ENCODE assay signal across 2 fruit fly cellular contexts in the genomic region with DNA sequence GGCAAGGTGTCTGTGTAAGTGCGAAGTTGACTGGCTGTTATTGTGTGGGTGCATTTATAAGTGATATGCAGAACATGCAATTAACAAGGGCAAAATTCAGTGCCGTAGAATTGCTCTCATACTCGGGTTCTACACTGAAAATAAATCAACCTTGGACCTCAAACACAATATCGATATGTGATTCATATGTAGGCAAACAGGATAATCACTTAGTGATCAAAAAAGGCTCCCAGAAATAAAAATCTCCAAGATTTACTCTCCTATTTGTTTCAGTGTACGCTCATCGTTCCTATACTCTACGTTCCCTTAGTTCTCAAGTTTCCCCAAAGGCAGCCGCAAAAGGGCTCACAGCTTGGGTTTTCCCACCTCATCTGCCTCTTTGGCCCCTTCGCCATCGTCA.
TF ChIP-seq lines count a peak whose summit lies in the region.

No protein-coding gene starts in this region.

TF ChIP-seq in whole organism, embryonic, 481 proteins besides CTCF, POLR2A, EP300 and RAD21 (continued from another document):
- TF ChIP-seq ken (GFP tag; IDR thresholded peaks at IDR 0.05; lab: Robert Waterston, UW) (0 out of 3 replicates have a peak, but pooled peaks have one; percentile 49), CG32532 (GFP tag; IDR thresholded peaks at IDR 0.05; lab: Robert Waterston, UW) (peak; percentile 48; the same call in 1 of the 2 replicates), lmd (GFP tag; IDR thresholded peaks at IDR 0.05; lab: Robert Waterston, UW) (0 out of 2 replicates have a peak, but pooled peaks have one; percentile 23), repo (GFP tag; optimal IDR thresholded peaks at IDR 0.05; lab: Kevin White, UChicago) (no peak), CG7987 (GFP tag; optimal IDR thresholded peaks at IDR 0.05; lab: Kevin White, UChicago) (no peak), CG30403 (GFP tag; optimal IDR thresholded peaks at IDR 0.05; lab: Kevin White, UChicago) (peak; percentile 9), CG10366 (GFP tag; IDR thresholded peaks at IDR 0.05; lab: Robert Waterston, UW) (peak; percentile 25; the same call in 1 of the 2 replicates), chm (GFP tag; IDR thresholded peaks at IDR 0.05; lab: Robert Waterston, UW) (0 out of 2 replicates have a peak, but pooled peaks have one; percentile 26), CG9817 (tag; optimal IDR thresholded peaks at IDR 0.05; lab: Kevin White, UChicago) (no peak), Dip3 (GFP tag; optimal IDR thresholded peaks at IDR 0.05; lab: Kevin White, UChicago) (no peak), Sox102F (GFP tag; optimal IDR thresholded peaks at IDR 0.05; lab: Kevin White, UChicago) (peak; percentile 14), bsh (GFP tag; optimal IDR thresholded peaks at IDR 0.05; lab: Kevin White, UChicago) (peak; percentile 4 to 30), btn (GFP tag; optimal IDR thresholded peaks at IDR 0.05; lab: Kevin White, UChicago) (no peak), Ada2b (GFP tag; IDR thresholded peaks at IDR 0.05; lab: Robert Waterston, UW) (peak; percentile 47; the same call in 1 of the 2 replicates), Xrp1 (GFP tag; IDR thresholded peaks at IDR 0.05; lab: Robert Waterston, UW) (peak; percentile 48; the same call in 1 of the 2 replicates), Aef1 (GFP tag; IDR thresholded peaks at IDR 0.05; lab: Robert Waterston, UW) (0 out of 3 replicates have a peak, but pooled peaks have one; percentile 21), prd (optimal IDR thresholded peaks at IDR 0.05; lab: Kevin White, UChicago) (no peak), prd (GFP tag; IDR thresholded peaks at IDR 0.05; lab: Robert Waterston, UW) (peak; percentile 40; the same call in 2 of the 3 replicates), Blimp-1 (GFP tag; optimal IDR thresholded peaks at IDR 0.05; lab: Kevin White, UChicago) (peak; percentile 10), ind (GFP tag; optimal IDR thresholded peaks at IDR 0.05; lab: Kevin White, UChicago) (no peak), CG17829 (tag; optimal IDR thresholded peaks at IDR 0.05; lab: Kevin White, UChicago) (no peak), CG15011 (GFP tag; optimal IDR thresholded peaks at IDR 0.05; lab: Kevin White, UChicago) (no peak), CG2120 (GFP tag; optimal IDR thresholded peaks at IDR 0.05; lab: Kevin White, UChicago) (peak; percentile 1), CG17385 (GFP tag; optimal IDR thresholded peaks at IDR 0.05; lab: Kevin White, UChicago) (no peak), CG4424 (GFP tag; optimal IDR thresholded peaks at IDR 0.05; lab: Kevin White, UChicago) (peak; percentile 12), eve (GFP tag; optimal IDR thresholded peaks at IDR 0.05; lab: Kevin White, UChicago) (peak in 1 of 2 experiments; percentile 7), slbo (GFP tag; IDR thresholded peaks at IDR 0.05; lab: Robert Waterston, UW) (peak; percentile 27; the same call in 1 of the 2 replicates), lov (optimal IDR thresholded peaks at IDR 0.05; lab: Kevin White, UChicago) (no peak), lov (GFP tag; IDR thresholded peaks at IDR 0.05; lab: Robert Waterston, UW) (0 out of 3 replicates have a peak, but pooled peaks have one; percentile 13), onecut (GFP tag; IDR thresholded peaks at IDR 0.05; lab: Robert Waterston, UW) (no peak), cad (GFP tag; optimal IDR thresholded peaks at IDR 0.05; lab: Kevin White, UChicago) (no peak), tup (GFP tag; optimal IDR thresholded peaks at IDR 0.05; lab: Kevin White, UChicago) (no peak), Dfd (GFP tag; optimal IDR thresholded peaks at IDR 0.05; lab: Kevin White, UChicago) (no peak), Dip2 (GFP tag; IDR thresholded peaks at IDR 0.05; lab: Robert Waterston, UW) (no peak), D (optimal IDR thresholded peaks at IDR 0.05; lab: Kevin White, UChicago) (no peak), D (GFP tag; optimal IDR thresholded peaks at IDR 0.05; lab: Kevin White, UChicago) (no peak), ase (GFP tag; IDR thresholded peaks at IDR 0.05; lab: Robert Waterston, UW) (no peak), HHEX (GFP tag; optimal IDR thresholded peaks at IDR 0.05; lab: Kevin White, UChicago) (no peak), vfl (GFP tag; optimal IDR thresholded peaks at IDR 0.05; lab: Kevin White, UChicago) (no peak), sens (GFP tag; lab: Kevin White, UChicago) (peak; percentile 74), Hsf (GFP tag; optimal IDR thresholded peaks at IDR 0.05; lab: Kevin White, UChicago) (peak; percentile 10), chinmo (GFP tag; IDR thresholded peaks at IDR 0.05; lab: Robert Waterston, UW; ENCODE audit: partially characterized antibody) (no peak), wdn (GFP tag; IDR thresholded peaks at IDR 0.05; lab: Robert Waterston, UW) (no peak), gsb (GFP tag; IDR thresholded peaks at IDR 0.05; lab: Robert Waterston, UW) (no peak), row (GFP tag; IDR thresholded peaks at IDR 0.05; lab: Robert Waterston, UW) (0 out of 3 replicates have a peak, but pooled peaks have one; percentile 9), CG9797 (GFP tag; optimal IDR thresholded peaks at IDR 0.05; lab: Kevin White, UChicago) (no peak), CG14710 (tag; optimal IDR thresholded peaks at IDR 0.05; lab: Kevin White, UChicago) (no peak), sqz (GFP tag; optimal IDR thresholded peaks at IDR 0.05; lab: Kevin White, UChicago) (no peak), Myb (GFP tag; optimal IDR thresholded peaks at IDR 0.05; lab: Kevin White, UChicago) (no peak), CG18599 (GFP tag; optimal IDR thresholded peaks at IDR 0.05; lab: Kevin White, UChicago) (peak; percentile 7), phol (tag; optimal IDR thresholded peaks at IDR 0.05; lab: Kevin White, UChicago) (peak; percentile 17), gem (tag; optimal IDR thresholded peaks at IDR 0.05; lab: Kevin White, UChicago) (peak; percentile 7), dysf (GFP tag; IDR thresholded peaks at IDR 0.05; lab: Robert Waterston, UW) (0 out of 3 replicates have a peak, but pooled peaks have one; percentile 13), TFAM (GFP tag; optimal IDR thresholded peaks at IDR 0.05; lab: Kevin White, UChicago) (no peak), CG17359 (tag; optimal IDR thresholded peaks at IDR 0.05; lab: Kevin White, UChicago) (no peak), dan (GFP tag; IDR thresholded peaks at IDR 0.05; lab: Robert Waterston, UW) (no peak), her (GFP tag; optimal IDR thresholded peaks at IDR 0.05; lab: Kevin White, UChicago) (no peak), Chrac-16 (GFP tag; optimal IDR thresholded peaks at IDR 0.05; lab: Kevin White, UChicago) (peak; percentile 27), Atf6 (GFP tag; IDR thresholded peaks at IDR 0.05; lab: Robert Waterston, UW) (no peak)

TF ChIP-seq in whole organism, prepupa, 60 proteins besides CTCF, POLR2A, EP300 and RAD21 (continued from another document):
- TF ChIP-seq CG3032 (tag; optimal IDR thresholded peaks at IDR 0.05; lab: Kevin White, UChicago) (peak; percentile 57), salr (GFP tag; optimal IDR thresholded peaks at IDR 0.05; lab: Kevin White, UChicago) (peak; percentile 29 to 34), CG10631 (GFP tag; optimal IDR thresholded peaks at IDR 0.05; lab: Kevin White, UChicago) (peak; percentile 69), svp (GFP tag; lab: Kevin White, UChicago) (peak; percentile 50), Hr39 (GFP tag; optimal IDR thresholded peaks at IDR 0.05; lab: Kevin White, UChicago) (peak; percentile 41), Sox14 (GFP tag; optimal IDR thresholded peaks at IDR 0.05; lab: Kevin White, UChicago) (peak; percentile 43), Ets96B (tag; optimal IDR thresholded peaks at IDR 0.05; lab: Kevin White, UChicago) (peak; percentile 63), CG9139 (GFP tag; optimal IDR thresholded peaks at IDR 0.05; lab: Kevin White, UChicago) (no peak), OdsH (GFP tag; optimal IDR thresholded peaks at IDR 0.05; lab: Kevin White, UChicago) (peak; percentile 65), fd85E (GFP tag; optimal IDR thresholded peaks at IDR 0.05; lab: Kevin White, UChicago) (no peak), CG11294 (GFP tag; IDR thresholded peaks at IDR 0.05; lab: Robert Waterston, UW) (peak; percentile 53), vri (GFP tag; optimal IDR thresholded peaks at IDR 0.05; lab: Kevin White, UChicago) (no peak), lz (GFP tag; optimal IDR thresholded peaks at IDR 0.05; lab: Kevin White, UChicago) (peak; percentile 18), esn (GFP tag; optimal IDR thresholded peaks at IDR 0.05; lab: Kevin White, UChicago) (peak; percentile 57), Ets21C (GFP tag; optimal IDR thresholded peaks at IDR 0.05; lab: Kevin White, UChicago) (peak; percentile 18), Met (GFP tag; optimal IDR thresholded peaks at IDR 0.05; lab: Kevin White, UChicago) (peak; percentile 48), topi (GFP tag; optimal IDR thresholded peaks at IDR 0.05; lab: Kevin White, UChicago) (peak; percentile 54), Sox102F (GFP tag; optimal IDR thresholded peaks at IDR 0.05; lab: Kevin White, UChicago) (peak; percentile 20), Smox (GFP tag; optimal IDR thresholded peaks at IDR 0.05; lab: Kevin White, UChicago) (no peak), CG8632 (GFP tag; optimal IDR thresholded peaks at IDR 0.05; lab: Kevin White, UChicago) (peak; percentile 10), CG10669 (GFP tag; optimal IDR thresholded peaks at IDR 0.05; lab: Kevin White, UChicago) (peak; percentile 70), dsx (GFP tag; optimal IDR thresholded peaks at IDR 0.05; lab: Kevin White, UChicago; ENCODE audit: poor library complexity, severe bottlenecking) (peak; percentile 33), achi (GFP tag; optimal IDR thresholded peaks at IDR 0.05; lab: Kevin White, UChicago) (peak; percentile 51), Hr38 (GFP tag; optimal IDR thresholded peaks at IDR 0.05; lab: Kevin White, UChicago) (no peak), CG1621 (tag; optimal IDR thresholded peaks at IDR 0.05; lab: Kevin White, UChicago) (peak; percentile 49), spab (GFP tag; optimal IDR thresholded peaks at IDR 0.05; lab: Kevin White, UChicago) (peak; percentile 51), dac (GFP tag; optimal IDR thresholded peaks at IDR 0.05; lab: Kevin White, UChicago) (no peak), CG11762 (GFP tag; optimal IDR thresholded peaks at IDR 0.05; lab: Kevin White, UChicago; ENCODE audit: insufficient read depth) (peak; percentile 42), CG4318 (GFP tag; optimal IDR thresholded peaks at IDR 0.05; lab: Kevin White, UChicago) (peak; percentile 16), CG32006 (GFP tag; optimal IDR thresholded peaks at IDR 0.05; lab: Kevin White, UChicago) (peak; percentile 69), eg (GFP tag; IDR thresholded peaks at IDR 0.05; lab: Robert Waterston, UW) (peak; percentile 73), pdm3 (GFP tag; optimal IDR thresholded peaks at IDR 0.05; lab: Kevin White, UChicago) (peak; percentile 68), Hr4 (GFP tag; optimal IDR thresholded peaks at IDR 0.05; lab: Kevin White, UChicago) (peak; percentile 46), CG6792 (GFP tag; optimal IDR thresholded peaks at IDR 0.05; lab: Kevin White, UChicago) (peak; percentile 50), Lpt (GFP tag; optimal IDR thresholded peaks at IDR 0.05; lab: Kevin White, UChicago) (peak; percentile 17), CG6276 (GFP tag; optimal IDR thresholded peaks at IDR 0.05; lab: Kevin White, UChicago) (peak; percentile 31), CG16779 (tag; optimal IDR thresholded peaks at IDR 0.05; lab: Kevin White, UChicago) (no peak), CG8119 (GFP tag; IDR thresholded peaks at IDR 0.05; lab: Robert Waterston, UW) (peak; percentile 54; the same call in 2 of the 3 replicates), CG6163 (GFP tag; IDR thresholded peaks at IDR 0.05; lab: Robert Waterston, UW) (peak; percentile 90)
